Fruit fly (Drosophila melanogaster): Measurements from ENCODE around the gene CG7054.

- TF ChIP-seq CG11762 (GFP tag; optimal IDR thresholded peaks at IDR 0.05; ENCODE audit: insufficient read depth) (no peak), CG6854 (GFP tag; optimal IDR thresholded peaks at IDR 0.05) (no peak), dac (GFP tag; optimal IDR thresholded peaks at IDR 0.05) (no peak), cyc (GFP tag; optimal IDR thresholded peaks at IDR 0.05) (no peak), Lpt (GFP tag; optimal IDR thresholded peaks at IDR 0.05) (no peak), OdsH (GFP tag; optimal IDR thresholded peaks at IDR 0.05) (no peak)
Observed at dm6 chr3R:22497025-22497424, 32.2 kb downstream of the CG7054 start, which contains the start of gene Octbeta1R.

All from whole organism, prepupa.